Worm (Caenorhabditis elegans) whole organism, midembryonic: ENCODE data around the gene mans-2.

ENCODE experiments used
- cog-1 ChIP-seq: sonication (generic microtip); optimal IDR thresholded peaks from 2 replicates; lab custom pipeline; 2016; ENCODE audit warnings: missing genetic modification characterization, missing compliant biosample characterization
- med-1 ChIP-seq: sonication (generic microtip); optimal IDR thresholded peaks from 2 replicates; lab custom pipeline; 2017; ENCODE audit warnings: missing genetic modification characterization, mild to moderate bottlenecking, missing compliant biosample characterization, antibody characterized with exemption, missing genetic modification reagents; ENCODE audit not compliant: insufficient read depth
- ref-1 ChIP-seq: fragments of 200-800 bp; sonication (Bioruptor generic); conservative IDR thresholded peaks from 2 replicates; pipeline ENCODE4 v1.3.6; 2022; ENCODE audit warnings: missing genetic modification reagents, missing genetic modification characterization, missing compliant biosample characterization

- no peak for TF ChIP-seq ref-1 (GFP tag; lab: Robert Waterston, UW)
- no peak for TF ChIP-seq med-1 (GFP tag; lab: Kevin White, UChicago)
- no peak for TF ChIP-seq cog-1 (tag; lab: Kevin White, UChicago)
These were observed 20.6 kb downstream of the mans-2 start, which contains the start of gene F58H1.7 for ce11 chrV:11964723-11965122.
